Worm (Caenorhabditis elegans) whole organism, L2 larva: ENCODE measurements around the gene srsx-38.
"Not testable (repeated sequence)": the region's sequence is repeated elsewhere in the genome, so short reads cannot be mapped to it uniquely, and the experiment has no call there.

Experiments used
- blmp-1 ChIP-seq: sonication (generic microtip); optimal IDR thresholded peaks from 2 replicates; lab custom pipeline; 2017; ENCODE audit warnings: missing genetic modification characterization, mild to moderate bottlenecking, missing compliant biosample characterization, antibody characterized with exemption, moderate library complexity; ENCODE audit not compliant: insufficient read depth
- ceh-82 ChIP-seq: fragments of 150-350 bp; optimal IDR thresholded peaks from 2 replicates; lab custom pipeline; 2014; ENCODE audit warnings: missing biosample characterization, missing genetic modification characterization
- lin-11 ChIP-seq: fragments of 150-350 bp; sonication (generic microtip); optimal IDR thresholded peaks from 2 replicates; lab custom pipeline; 2014; ENCODE audit warnings: missing biosample characterization, missing genetic modification characterization, inconsistent platforms, mixed read lengths
- lin-13 ChIP-seq: fragments of 150-350 bp; optimal IDR thresholded peaks from 2 replicates; lab custom pipeline; 2014; ENCODE audit warnings: missing biosample characterization, missing genetic modification reagents, missing genetic modification characterization
- lsy-2 ChIP-seq, 2 experiments: fragments of 150-350 bp in 1 of 2; sonication (generic microtip) in 1 of 2; optimal IDR thresholded peaks; 2 replicates each; lab custom pipeline; 2014 to 2017; ENCODE audit warnings: missing biosample characterization in 2 of 2, missing genetic modification characterization in 2 of 2
- mdl-1 ChIP-seq, 2 experiments: fragments of 150-350 bp in 1 of 2; sonication (generic microtip) in 1 of 2; optimal IDR thresholded peaks; 2 replicates each; lab custom pipeline; 2017; ENCODE audit warnings: missing biosample characterization in 2 of 2, missing genetic modification characterization in 2 of 2
- nhr-11 ChIP-seq: fragments of 150-350 bp; optimal IDR thresholded peaks from 2 replicates; lab custom pipeline; 2014; ENCODE audit warnings: missing biosample characterization, missing genetic modification characterization
- nhr-23 ChIP-seq: fragments of 150-350 bp; optimal IDR thresholded peaks from 2 replicates; lab custom pipeline; 2014; ENCODE audit warnings: missing biosample characterization, missing genetic modification reagents, missing genetic modification characterization
- unc-62 ChIP-seq: fragments of 150-350 bp; optimal IDR thresholded peaks from 2 replicates; lab custom pipeline; 2014; ENCODE audit warnings: missing biosample characterization, missing genetic modification reagents, missing genetic modification characterization
- ztf-4 ChIP-seq: fragments of 150-350 bp; optimal IDR thresholded peaks from 2 replicates; lab custom pipeline; 2014; ENCODE audit warnings: missing biosample characterization, missing genetic modification characterization

DNA sequence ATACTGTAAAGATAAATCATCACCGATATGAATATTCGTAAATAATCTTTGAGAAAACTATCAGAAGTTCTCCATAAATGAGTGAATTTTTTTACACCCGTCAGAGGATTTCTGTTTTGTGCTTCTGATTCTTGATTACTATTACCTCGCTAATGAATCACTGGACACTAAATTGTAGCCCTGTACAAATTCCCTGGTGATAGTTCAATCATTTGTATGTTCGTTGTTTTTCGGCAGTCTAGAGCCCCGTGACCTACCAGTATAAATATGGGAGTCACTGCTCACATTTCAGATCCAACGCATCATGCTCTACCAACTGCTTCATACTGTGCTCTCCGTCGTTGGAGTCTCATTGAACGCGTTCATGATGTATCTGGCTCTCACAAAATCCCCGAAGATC, 4.2 kb downstream of the srsx-38 start, which contains the start of gene srd-27:
- not testable (repeated sequence) for TF ChIP-seq lin-13 (GFP tag; lab: Kevin White, UChicago); unc-62; ceh-82 (tag; lab: Kevin White, UChicago); ztf-4; lin-11 (tag; lab: Kevin White, UChicago); blmp-1 (tag; lab: Kevin White, UChicago); nhr-23 (tag; lab: Kevin White, UChicago); nhr-11 (tag; lab: Kevin White, UChicago); lsy-2 (tag; optimal IDR thresholded peaks at IDR 0.05; lab: Kevin White, UChicago); mdl-1 (tag; optimal IDR thresholded peaks at IDR 0.05; lab: Kevin White, UChicago)
